Fruit fly (Drosophila melanogaster) whole organism, wandering third instar larva: ENCODE measurements around the gene bchs.

ENCODE experiments used
- Abd-B ChIP-seq: fragments of >200 bp; optimal IDR thresholded peaks from 2 replicates; lab custom pipeline; 2017; ENCODE audit warnings: missing biosample characterization, missing genetic modification characterization
- CG9705 ChIP-seq: fragments of 200-800 bp; sonication (Bioruptor generic); optimal IDR thresholded peaks from 2 replicates; lab custom pipeline; 2018; ENCODE audit warnings: missing biosample characterization, mild to moderate bottlenecking, missing genetic modification characterization
- Dif ChIP-seq: fragments of 200-275, 200-300 bp; sonication (Bioruptor generic); optimal IDR thresholded peaks from 2 replicates; lab custom pipeline; 2018; ENCODE audit warnings: missing biosample characterization, missing genetic modification characterization; ENCODE audit not compliant: partially characterized antibody
- Jra ChIP-seq: sonication (Bioruptor generic); optimal IDR thresholded peaks from 2 replicates; lab custom pipeline; 2016; ENCODE audit warnings: missing biosample characterization, missing genetic modification characterization
- OdsH ChIP-seq: fragments of 200-800 bp; sonication (Bioruptor generic); optimal IDR thresholded peaks from 2 replicates; lab custom pipeline; 2016; ENCODE audit warnings: missing biosample characterization, mild to moderate bottlenecking, missing genetic modification characterization
- br ChIP-seq: fragments of 200-800 bp; sonication (Bioruptor generic); optimal IDR thresholded peaks from 2 replicates; lab custom pipeline; 2016; ENCODE audit warnings: missing biosample characterization, missing genetic modification characterization
- brk ChIP-seq: fragments of 200-800 bp; sonication (Bioruptor generic); optimal IDR thresholded peaks from 2 replicates; lab custom pipeline; 2016; ENCODE audit warnings: missing biosample characterization, mild to moderate bottlenecking, missing genetic modification characterization
- dmrt93B ChIP-seq: fragments of 200-800 bp; sonication (Bioruptor generic); optimal IDR thresholded peaks from 2 replicates; lab custom pipeline; 2018; ENCODE audit warnings: missing biosample characterization, mild to moderate bottlenecking, missing genetic modification characterization
- foxo ChIP-seq, 2 experiments: fragments of 200-800 bp; sonication (Bioruptor generic); optimal IDR thresholded peaks; 2 replicates in 1 of 2; 3 replicates in 1 of 2; lab custom pipeline; 2016 to 2017; ENCODE audit warnings: missing biosample characterization in 2 of 2, missing genetic modification characterization in 2 of 2
- lola ChIP-seq: fragments of >200 bp; optimal IDR thresholded peaks from 2 replicates; lab custom pipeline; 2017; ENCODE audit warnings: missing biosample characterization, missing genetic modification characterization
- rgr ChIP-seq: fragments of 200-800 bp; sonication (Bioruptor generic); optimal IDR thresholded peaks from 3 replicates; lab custom pipeline; 2016; ENCODE audit warnings: missing biosample characterization, mild to moderate bottlenecking, missing genetic modification characterization
- tai ChIP-seq: sonication (Bioruptor generic); optimal IDR thresholded peaks from 2 replicates; lab custom pipeline; 2016; ENCODE audit warnings: missing biosample characterization, missing genetic modification characterization

- TF ChIP-seq lola (GFP tag; lab: Kevin White, UChicago), result no peak
- TF ChIP-seq brk (GFP tag; lab: Kevin White, UChicago), result no peak
- TF ChIP-seq CG9705, result no peak
- TF ChIP-seq OdsH (GFP tag; lab: Kevin White, UChicago), result no peak
- no peak for TF ChIP-seq foxo (GFP tag; optimal IDR thresholded peaks at IDR 0.05; lab: Kevin White, UChicago)
- no peak for TF ChIP-seq Dif (GFP tag; lab: Kevin White, UChicago)
- TF ChIP-seq rgr (GFP tag; lab: Kevin White, UChicago), result no peak
- TF ChIP-seq dmrt93B (GFP tag; lab: Kevin White, UChicago), result no peak
- no peak for TF ChIP-seq Jra
- no peak for TF ChIP-seq Abd-B (GFP tag; lab: Kevin White, UChicago)
- no peak for TF ChIP-seq br
- no peak for TF ChIP-seq tai (GFP tag; lab: Kevin White, UChicago)
Measured at dm6 chr2L:5881181-5881580, 25.8 kb upstream of the bchs start.
